Worm (Caenorhabditis elegans) whole organism, L1 larva: ENCODE measurements around the gene F08G2.7.

Experiments
- aha-1 ChIP-seq: fragments of 150-350 bp; optimal IDR thresholded peaks from 2 replicates; lab custom pipeline; 2014; ENCODE audit warnings: missing biosample characterization, missing genetic modification characterization
- alr-1 ChIP-seq: fragments of 200-800 bp; sonication (Bioruptor generic); optimal IDR thresholded peaks from 2 replicates; lab custom pipeline; 2018; ENCODE audit warnings: borderline replicate concordance, mild to moderate bottlenecking, missing genetic modification characterization, missing compliant biosample characterization
- blmp-1 ChIP-seq: fragments of 150-350 bp; optimal IDR thresholded peaks from 2 replicates; lab custom pipeline; 2014; ENCODE audit warnings: missing biosample characterization, missing genetic modification characterization
- ceh-8 ChIP-seq: fragments of 200-800 bp; sonication (Bioruptor generic); optimal IDR thresholded peaks from 2 replicates; lab custom pipeline; 2018; ENCODE audit warnings: mild to moderate bottlenecking, missing genetic modification characterization, moderate library complexity, missing compliant biosample characterization
- dsc-1 ChIP-seq: sonication (generic microtip); optimal IDR thresholded peaks from 2 replicates; lab custom pipeline; 2016; ENCODE audit warnings: mild to moderate bottlenecking, missing genetic modification characterization, missing compliant biosample characterization
- efl-1 ChIP-seq, 4 experiments: fragments of 150-350 bp; optimal IDR thresholded peaks in 3 of 4; peaks in 1 of 4; 1 replicate in 1 of 4; 2 replicates in 3 of 4; lab custom pipeline; 2014; ENCODE audit warnings: missing biosample characterization in 2 of 4, missing genetic modification characterization in 2 of 4, missing genetic modification reagents in 2 of 4
- fkh-4 ChIP-seq: sonication (generic microtip); optimal IDR thresholded peaks from 2 replicates; lab custom pipeline; 2016; ENCODE audit warnings: missing compliant biosample characterization, missing genetic modification characterization, borderline replicate concordance
- lin-14 ChIP-seq: fragments of 200-800 bp; sonication (Bioruptor generic); optimal IDR thresholded peaks from 2 replicates; lab custom pipeline; 2018; ENCODE audit warnings: mild to moderate bottlenecking, missing genetic modification characterization, moderate library complexity, missing compliant biosample characterization
- lir-3 ChIP-seq: sonication (generic microtip); optimal IDR thresholded peaks from 2 replicates; lab custom pipeline; 2016; ENCODE audit warnings: mild to moderate bottlenecking, missing genetic modification characterization, moderate library complexity, missing compliant biosample characterization; ENCODE audit not compliant: poor library complexity
- lsy-2 ChIP-seq, 2 experiments: fragments of 150-350 bp; optimal IDR thresholded peaks; 2 replicates each; lab custom pipeline; 2014; ENCODE audit warnings: missing biosample characterization in 2 of 2, missing genetic modification characterization in 2 of 2
- nhr-12 ChIP-seq: sonication (generic microtip); optimal IDR thresholded peaks from 2 replicates; lab custom pipeline; 2017; ENCODE audit warnings: missing biosample characterization, missing genetic modification characterization
- nhr-19 ChIP-seq: fragments of 200-800 bp; sonication (Bioruptor generic); conservative IDR thresholded peaks from 2 replicates; pipeline ENCODE4 v1.3.6; 2022; ENCODE audit warnings: missing genetic modification characterization, missing compliant biosample characterization
- nhr-20 ChIP-seq: sonication (generic microtip); optimal IDR thresholded peaks from 2 replicates; lab custom pipeline; 2016; ENCODE audit warnings: mild to moderate bottlenecking, missing genetic modification characterization, missing compliant biosample characterization
- nhr-71 ChIP-seq: sonication (generic microtip); optimal IDR thresholded peaks from 2 replicates; lab custom pipeline; 2016; ENCODE audit warnings: mild to moderate bottlenecking, missing genetic modification characterization, moderate library complexity, missing compliant biosample characterization
- nhr-85 ChIP-seq: sonication (generic microtip); peaks from one replicate; lab custom pipeline; 2016; ENCODE audit warnings: missing genetic modification characterization, inconsistent platforms, missing compliant biosample characterization
- pag-3 ChIP-seq: sonication (generic microtip); optimal IDR thresholded peaks from 2 replicates; lab custom pipeline; 2017; ENCODE audit warnings: missing genetic modification characterization, mild to moderate bottlenecking, missing compliant biosample characterization, antibody characterized with exemption, borderline replicate concordance; ENCODE audit not compliant: insufficient read depth
- pax-3 ChIP-seq: fragments of 200-800 bp; sonication (Bioruptor generic); optimal IDR thresholded peaks from 2 replicates; lab custom pipeline; 2018; ENCODE audit warnings: mild to moderate bottlenecking, missing genetic modification characterization, moderate library complexity, missing compliant biosample characterization
- rnt-1 ChIP-seq: sonication (generic microtip); optimal IDR thresholded peaks from 2 replicates; lab custom pipeline; 2016; ENCODE audit warnings: mild to moderate bottlenecking, missing genetic modification characterization, moderate library complexity, missing compliant biosample characterization
- snpc-4 ChIP-seq: fragments of 150-350 bp; optimal IDR thresholded peaks from 2 replicates; lab custom pipeline; 2014; ENCODE audit warnings: missing biosample characterization, missing genetic modification characterization
- snu-23 ChIP-seq: sonication (generic microtip); optimal IDR thresholded peaks from 2 replicates; lab custom pipeline; 2016; ENCODE audit warnings: missing genetic modification characterization, missing compliant biosample characterization
- swsn-7 ChIP-seq: sonication (generic microtip); optimal IDR thresholded peaks from 2 replicates; lab custom pipeline; 2016; ENCODE audit warnings: missing genetic modification characterization, missing compliant biosample characterization
- unc-130 ChIP-seq: fragments of 150-350 bp; optimal IDR thresholded peaks from 2 replicates; lab custom pipeline; 2017; ENCODE audit warnings: missing biosample characterization, missing genetic modification characterization, inconsistent platforms
- zag-1 ChIP-seq: fragments of 150-350 bp; optimal IDR thresholded peaks from 2 replicates; lab custom pipeline; 2014; ENCODE audit warnings: missing biosample characterization, missing genetic modification characterization

The F08G2.7 gene

DNA sequence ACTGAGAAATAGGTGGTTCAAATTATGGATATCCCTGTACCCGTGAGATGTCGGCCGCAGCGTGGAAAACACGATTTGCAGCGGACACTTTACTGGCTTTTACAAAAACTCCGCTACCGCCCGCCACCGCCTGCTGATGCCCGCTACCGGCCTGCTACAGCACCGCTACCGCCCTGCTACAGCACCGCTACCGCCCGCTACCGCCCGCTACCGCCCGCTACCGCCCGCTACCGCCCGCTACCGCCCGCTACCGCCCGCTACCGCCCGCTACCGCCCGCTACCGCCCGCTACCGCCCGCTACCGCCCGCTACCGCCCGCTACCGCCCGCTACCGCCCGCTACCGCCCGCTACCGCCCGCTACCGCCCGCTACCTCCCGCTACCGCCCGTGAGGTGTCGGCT, 50.3 kb downstream of the F08G2.7 start:
- peak; percentile 11 for TF ChIP-seq ceh-8 (GFP tag; lab: Kevin White, UChicago)

DNA sequence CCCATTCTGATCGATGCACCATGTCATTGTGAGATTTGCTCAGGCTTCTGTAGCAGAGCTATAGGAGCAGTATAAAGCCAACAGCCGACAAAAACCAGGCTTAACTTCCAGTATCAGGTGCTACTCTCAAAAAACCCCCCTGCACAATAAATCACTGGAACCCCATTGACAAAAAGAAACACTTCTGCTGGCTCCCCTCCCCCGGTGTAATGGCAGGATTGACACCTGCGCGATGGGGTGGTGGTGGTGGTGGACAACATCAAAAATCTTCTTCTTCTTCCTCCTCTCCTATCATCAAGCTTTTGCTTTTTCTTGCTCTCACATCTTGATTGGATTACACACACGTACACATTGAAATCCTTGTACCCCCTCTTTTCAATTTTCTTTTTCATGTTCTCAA, 51.2 kb downstream of the F08G2.7 start:
- peak; percentile 49 for TF ChIP-seq pag-3 (tag; lab: Kevin White, UChicago)
- TF ChIP-seq pax-3 (tag; lab: Kevin White, UChicago) = no peak
- TF ChIP-seq rnt-1 = peak; percentile 55
- peak in 1 of 2 experiments; percentile 2 for TF ChIP-seq lsy-2 (tag; optimal IDR thresholded peaks at IDR 0.05; lab: Kevin White, UChicago)
- peak; percentile 17 for TF ChIP-seq unc-130 (tag; lab: Kevin White, UChicago)
- peak; percentile 68 for TF ChIP-seq dsc-1 (tag; lab: Kevin White, UChicago)
- no peak for TF ChIP-seq efl-1 (optimal IDR thresholded peaks at IDR 0.05; lab: Kevin White, UChicago)
- TF ChIP-seq efl-1 (GFP tag; optimal IDR thresholded peaks at IDR 0.05 in 1 of 2; lab: Kevin White, UChicago) = peak in 1 of 2 experiments; percentile 2
- peak; percentile 61 for TF ChIP-seq lin-14
- TF ChIP-seq nhr-19 (GFP tag; lab: Robert Waterston, UW) = peak; percentile 21; the same call in 1 of the 2 replicates
- peak; percentile 37 for TF ChIP-seq nhr-71 (tag; lab: Kevin White, UChicago)
- no peak for TF ChIP-seq blmp-1 (tag; lab: Kevin White, UChicago)
- peak; percentile 5 for TF ChIP-seq snu-23 (GFP tag; lab: Kevin White, UChicago)
- no peak for TF ChIP-seq nhr-12 (tag; lab: Kevin White, UChicago)

ce11 chrII:13788813-13789212, 52.1 kb downstream of the F08G2.7 start:
- no peak for TF ChIP-seq nhr-20
- TF ChIP-seq dsc-1 (tag; lab: Kevin White, UChicago) = peak; percentile 94
- peak in 1 of 2 experiments; percentile 19 for TF ChIP-seq lsy-2 (tag; optimal IDR thresholded peaks at IDR 0.05; lab: Kevin White, UChicago)
- peak; percentile 63 for TF ChIP-seq snpc-4 (tag; lab: Kevin White, UChicago)
- TF ChIP-seq lin-14 = peak; percentile 61
- TF ChIP-seq aha-1 (tag; lab: Kevin White, UChicago) = no peak
- no peak for TF ChIP-seq swsn-7 (tag; lab: Kevin White, UChicago)
- peak; percentile 54 for TF ChIP-seq fkh-4 (tag; lab: Kevin White, UChicago)
- peak; percentile 22 for TF ChIP-seq nhr-71 (tag; lab: Kevin White, UChicago)
- no peak for TF ChIP-seq nhr-85 (tag; lab: Kevin White, UChicago)
- no peak for TF ChIP-seq zag-1 (tag; lab: Kevin White, UChicago)
- TF ChIP-seq, all 84 proteins: peak for 6

DNA sequence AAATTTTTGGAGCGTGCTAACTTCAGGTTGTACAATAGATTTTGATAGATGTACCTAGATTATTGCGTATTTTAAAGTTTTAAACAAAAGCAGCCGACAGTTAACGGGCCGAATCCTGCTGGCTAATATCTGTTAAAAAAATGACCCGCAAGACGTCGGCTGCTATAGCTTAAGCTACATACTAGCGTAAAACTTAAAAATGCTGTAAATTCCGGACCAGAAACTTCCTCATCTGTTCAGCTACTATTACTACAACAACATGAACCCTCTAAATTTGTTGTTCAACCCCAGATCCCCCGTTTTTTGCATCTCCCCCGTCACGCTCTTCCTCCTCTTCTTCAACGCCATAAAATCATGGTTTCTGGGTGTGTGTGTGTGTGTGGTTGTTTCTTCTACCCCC, 54.1 kb downstream of the F08G2.7 start:
- TF ChIP-seq lir-3 (tag; lab: Kevin White, UChicago) (no peak), lsy-2 (tag; optimal IDR thresholded peaks at IDR 0.05; lab: Kevin White, UChicago) (no peak), alr-1 (no peak), nhr-12 (tag; lab: Kevin White, UChicago) (no peak)
